Fruit fly (Drosophila melanogaster): Measurements from ENCODE around the gene sta.

sta gene

dm6 chrX:1517618-1518017, 34.4 kb upstream of the sta start (continued):
- TF ChIP-seq CG8290 (GFP tag; optimal IDR thresholded peaks at IDR 0.05) (peak; percentile 12), CG8290 (tag; optimal IDR thresholded peaks at IDR 0.05) (peak in 1 of 2 experiments; percentile 78), MTF-1 (GFP tag; optimal IDR thresholded peaks at IDR 0.05; ENCODE audit: borderline replicate concordance) (no peak), bowl (GFP tag; IDR thresholded peaks at IDR 0.05) (no peak), CG9215 (GFP tag; IDR thresholded peaks at IDR 0.05) (no peak), CG13296 (GFP tag; optimal IDR thresholded peaks at IDR 0.05) (peak; percentile 30), CG2712 (tag; optimal IDR thresholded peaks at IDR 0.05) (peak; percentile 43), ATbp (GFP tag; optimal IDR thresholded peaks at IDR 0.05) (no peak), tup (GFP tag; optimal IDR thresholded peaks at IDR 0.05) (no peak), tgo (GFP tag; IDR thresholded peaks at IDR 0.05) (no peak), CG10274 (GFP tag; optimal IDR thresholded peaks at IDR 0.05) (no peak), Gug (GFP tag; IDR thresholded peaks at IDR 0.05) (peak; percentile 47; the same call in 2 of the 4 replicates), CG11398 (GFP tag; optimal IDR thresholded peaks at IDR 0.05) (no peak), hb (GFP tag; IDR thresholded peaks at IDR 0.05; ENCODE audit: partially characterized antibody) (peak; percentile 84), Lpt (GFP tag; optimal IDR thresholded peaks at IDR 0.05) (no peak), pita (GFP tag; optimal IDR thresholded peaks at IDR 0.05) (no peak), Max (GFP tag; optimal IDR thresholded peaks at IDR 0.05) (no peak), CG16863 (GFP tag; optimal IDR thresholded peaks at IDR 0.05) (peak; percentile 38), CG14710 (tag; optimal IDR thresholded peaks at IDR 0.05) (no peak), Mes4 (GFP tag; optimal IDR thresholded peaks at IDR 0.05) (no peak), pzg (GFP tag; optimal IDR thresholded peaks at IDR 0.05) (peak; percentile 17), cas (GFP tag; IDR thresholded peaks at IDR 0.05) (no peak), scrt (GFP tag; optimal IDR thresholded peaks at IDR 0.05) (no peak), ind (GFP tag; optimal IDR thresholded peaks at IDR 0.05) (peak; percentile 12), CG12071 (GFP tag; optimal IDR thresholded peaks at IDR 0.05) (no peak), CG7271 (tag; optimal IDR thresholded peaks at IDR 0.05) (no peak), CG10959 (GFP tag; IDR thresholded peaks at IDR 0.05) (no peak), Med (GFP tag) (peak; percentile 92), toy (GFP tag; IDR thresholded peaks at IDR 0.05) (no peak), Hr39 (optimal IDR thresholded peaks at IDR 0.05) (no peak), Usf (GFP tag; optimal IDR thresholded peaks at IDR 0.05) (no peak), CG32532 (GFP tag; IDR thresholded peaks at IDR 0.05) (peak; percentile 37; the same call in 1 of the 2 replicates), odd (GFP tag; optimal IDR thresholded peaks at IDR 0.05) (no peak), CG10147 (GFP tag; optimal IDR thresholded peaks at IDR 0.05) (peak; percentile 49), pros (GFP tag; optimal IDR thresholded peaks at IDR 0.05) (peak; percentile 97), D19B (GFP tag; optimal IDR thresholded peaks at IDR 0.05) (no peak), Hmx (GFP tag; optimal IDR thresholded peaks at IDR 0.05) (no peak), crol (GFP tag; IDR thresholded peaks at IDR 0.05) (peak; percentile 40; the same call in 1 of the 2 replicates), nerfin-1 (tag; optimal IDR thresholded peaks at IDR 0.05) (no peak), GATAe (GFP tag; conservative IDR thresholded peaks at IDR 0.05) (no peak), ash1 (GFP tag; optimal IDR thresholded peaks at IDR 0.05) (no peak), ham (GFP tag; IDR thresholded peaks at IDR 0.05) (no peak), zfh2 (GFP tag; optimal IDR thresholded peaks at IDR 0.05) (peak; percentile 27), CG1832 (GFP tag; optimal IDR thresholded peaks at IDR 0.05) (no peak), fd102C (GFP tag; optimal IDR thresholded peaks at IDR 0.05) (no peak), Sox100B (GFP tag; optimal IDR thresholded peaks at IDR 0.05) (no peak), CG14965 (GFP tag; optimal IDR thresholded peaks at IDR 0.05; ENCODE audit: borderline replicate concordance) (no peak), repo (GFP tag; optimal IDR thresholded peaks at IDR 0.05) (peak; percentile 29), Fer1 (GFP tag; optimal IDR thresholded peaks at IDR 0.05) (peak; percentile 36), crp (GFP tag; optimal IDR thresholded peaks at IDR 0.05) (peak; percentile 17 to 82), CrebB (tag; optimal IDR thresholded peaks at IDR 0.05) (no peak), CG34224 (GFP tag; IDR thresholded peaks at IDR 0.05; ENCODE audit: partially characterized antibody) (peak; percentile 95)
